Fruit fly (Drosophila melanogaster) whole organism, wandering third instar larva: ENCODE results near the gene CG6707.

Experiments used
- Abd-B ChIP-seq: fragments of >200 bp; optimal IDR thresholded peaks from 2 replicates; lab custom pipeline; 2017; ENCODE audit warnings: missing biosample characterization, missing genetic modification characterization
- CG32264 ChIP-seq: fragments of 200-800 bp; sonication (Bioruptor generic); optimal IDR thresholded peaks from 2 replicates; lab custom pipeline; 2016; ENCODE audit warnings: missing biosample characterization, missing genetic modification characterization
- CG9705 ChIP-seq: fragments of 200-800 bp; sonication (Bioruptor generic); optimal IDR thresholded peaks from 2 replicates; lab custom pipeline; 2018; ENCODE audit warnings: missing biosample characterization, mild to moderate bottlenecking, missing genetic modification characterization
- CrebA ChIP-seq: fragments of 200-800 bp; sonication (Bioruptor generic); optimal IDR thresholded peaks from 2 replicates; lab custom pipeline; 2016; ENCODE audit warnings: missing biosample characterization, mild to moderate bottlenecking, missing genetic modification characterization, borderline replicate concordance
- Dfd ChIP-seq: fragments of >200 bp; optimal IDR thresholded peaks from 2 replicates; lab custom pipeline; 2017; ENCODE audit warnings: missing biosample characterization, missing genetic modification characterization
- Dif ChIP-seq: fragments of 200-275, 200-300 bp; sonication (Bioruptor generic); optimal IDR thresholded peaks from 2 replicates; lab custom pipeline; 2018; ENCODE audit warnings: missing biosample characterization, missing genetic modification characterization; ENCODE audit not compliant: partially characterized antibody
- GATAd ChIP-seq: sonication (Bioruptor generic); optimal IDR thresholded peaks from 2 replicates; lab custom pipeline; 2016; ENCODE audit warnings: missing biosample characterization, missing genetic modification characterization
- HLH106 ChIP-seq: fragments of 200-800 bp; optimal IDR thresholded peaks from 3 replicates; lab custom pipeline; 2019; ENCODE audit warnings: missing biosample characterization, mild to moderate bottlenecking, missing genetic modification characterization, moderate library complexity
- Hnf4 ChIP-seq: fragments of 200-800 bp; sonication (Bioruptor generic); optimal IDR thresholded peaks from 2 replicates; lab custom pipeline; 2016; ENCODE audit warnings: missing biosample characterization, mild to moderate bottlenecking, missing genetic modification characterization
- Hr78 ChIP-seq: fragments of >200 bp; optimal IDR thresholded peaks from 2 replicates; lab custom pipeline; 2017; ENCODE audit warnings: missing biosample characterization, missing genetic modification characterization
- Hr83 ChIP-seq: fragments of 200-300 bp; sonication (Bioruptor generic); optimal IDR thresholded peaks from 2 replicates; lab custom pipeline; 2016; ENCODE audit warnings: missing biosample characterization, mild to moderate bottlenecking, missing genetic modification characterization, moderate library complexity; ENCODE audit not compliant: poor library complexity, severe bottlenecking
- Jra ChIP-seq: sonication (Bioruptor generic); optimal IDR thresholded peaks from 2 replicates; lab custom pipeline; 2016; ENCODE audit warnings: missing biosample characterization, missing genetic modification characterization
- Mio ChIP-seq: sonication (Bioruptor generic); optimal IDR thresholded peaks from 2 replicates; lab custom pipeline; 2016; ENCODE audit warnings: missing biosample characterization, missing genetic modification characterization
- Myc ChIP-seq: fragments of >200 bp; optimal IDR thresholded peaks from 2 replicates; lab custom pipeline; 2017
- N ChIP-seq: fragments of >200 bp; optimal IDR thresholded peaks from 2 replicates; lab custom pipeline; 2018; ENCODE audit warnings: missing biosample characterization, missing external identifiers, missing genetic modification characterization
- OdsH ChIP-seq: fragments of 200-800 bp; sonication (Bioruptor generic); optimal IDR thresholded peaks from 2 replicates; lab custom pipeline; 2016; ENCODE audit warnings: missing biosample characterization, mild to moderate bottlenecking, missing genetic modification characterization
- Rel ChIP-seq, 2 experiments: fragments of 200-800 bp; sonication (Bioruptor generic) in 1 of 2; optimal IDR thresholded peaks; 2 replicates in 1 of 2; 3 replicates in 1 of 2; lab custom pipeline; 2016 to 2019; ENCODE audit warnings: mild to moderate bottlenecking in 2 of 2, missing biosample characterization in 2 of 2, missing genetic modification characterization in 2 of 2, moderate library complexity in 1 of 2
- Sp1 ChIP-seq: fragments of 200-800 bp; sonication (Bioruptor generic); optimal IDR thresholded peaks from 3 replicates; lab custom pipeline; 2019; ENCODE audit warnings: missing biosample characterization, mild to moderate bottlenecking, missing genetic modification characterization, moderate library complexity
- Vsx2 ChIP-seq: fragments of 200-300, 225-300 bp; sonication (Bioruptor generic); optimal IDR thresholded peaks from 2 replicates; lab custom pipeline; 2018; ENCODE audit warnings: missing biosample characterization, missing genetic modification characterization; ENCODE audit not compliant: partially characterized antibody
- br ChIP-seq: fragments of 200-800 bp; sonication (Bioruptor generic); optimal IDR thresholded peaks from 2 replicates; lab custom pipeline; 2016; ENCODE audit warnings: missing biosample characterization, missing genetic modification characterization
- brk ChIP-seq: fragments of 200-800 bp; sonication (Bioruptor generic); optimal IDR thresholded peaks from 2 replicates; lab custom pipeline; 2016; ENCODE audit warnings: missing biosample characterization, mild to moderate bottlenecking, missing genetic modification characterization
- dl ChIP-seq, 2 experiments: fragments of 175-275, 200-275 bp in 1 of 2; fragments of 200-275 bp in 1 of 2; sonication (Bioruptor generic); optimal IDR thresholded peaks; lab custom pipeline; 2018; ENCODE audit warnings: mild to moderate bottlenecking in 2 of 2, missing biosample characterization in 2 of 2, missing genetic modification characterization in 2 of 2, moderate library complexity in 2 of 2; ENCODE audit not compliant: partially characterized antibody in 2 of 2, insufficient read depth in 1 of 2
- dmrt93B ChIP-seq: fragments of 200-800 bp; sonication (Bioruptor generic); optimal IDR thresholded peaks from 2 replicates; lab custom pipeline; 2018; ENCODE audit warnings: missing biosample characterization, mild to moderate bottlenecking, missing genetic modification characterization
- dsf ChIP-seq: sonication (Bioruptor generic); optimal IDR thresholded peaks from 2 replicates; lab custom pipeline; 2016; ENCODE audit warnings: missing biosample characterization, missing genetic modification characterization, borderline replicate concordance
- ey ChIP-seq: fragments of 200-800 bp; sonication (Bioruptor generic); optimal IDR thresholded peaks from 2 replicates; lab custom pipeline; 2016; ENCODE audit warnings: missing biosample characterization, missing genetic modification characterization
- foxo ChIP-seq, 2 experiments: fragments of 200-800 bp; sonication (Bioruptor generic); optimal IDR thresholded peaks; 2 replicates in 1 of 2; 3 replicates in 1 of 2; lab custom pipeline; 2016 to 2017; ENCODE audit warnings: missing biosample characterization in 2 of 2, missing genetic modification characterization in 2 of 2
- fru ChIP-seq: fragments of 200-800 bp; sonication (Bioruptor generic); optimal IDR thresholded peaks from 3 replicates; lab custom pipeline; 2016; ENCODE audit warnings: missing biosample characterization, mild to moderate bottlenecking, missing genetic modification characterization
- h ChIP-seq: fragments of 200-800 bp; sonication (Bioruptor generic); optimal IDR thresholded peaks from 3 replicates; lab custom pipeline; 2016; ENCODE audit warnings: missing biosample characterization, mild to moderate bottlenecking, missing genetic modification characterization
- jim ChIP-seq: fragments of 175-275, 200-325 bp; sonication (Bioruptor generic); optimal IDR thresholded peaks from 2 replicates; lab custom pipeline; 2016; ENCODE audit warnings: missing biosample characterization, mild to moderate bottlenecking, missing genetic modification characterization
- lola ChIP-seq: fragments of >200 bp; optimal IDR thresholded peaks from 2 replicates; lab custom pipeline; 2017; ENCODE audit warnings: missing biosample characterization, missing genetic modification characterization
- pan ChIP-seq: fragments of >200 bp; optimal IDR thresholded peaks from 2 replicates; lab custom pipeline; 2017
- psq ChIP-seq: fragments of 200-800 bp; sonication (Bioruptor generic); optimal IDR thresholded peaks from 3 replicates; lab custom pipeline; 2017; ENCODE audit warnings: missing biosample characterization, mild to moderate bottlenecking, missing genetic modification characterization, moderate library complexity
- rgr ChIP-seq: fragments of 200-800 bp; sonication (Bioruptor generic); optimal IDR thresholded peaks from 3 replicates; lab custom pipeline; 2016; ENCODE audit warnings: missing biosample characterization, mild to moderate bottlenecking, missing genetic modification characterization
- sage ChIP-seq: fragments of 200-800 bp; sonication (Bioruptor generic); optimal IDR thresholded peaks from 2 replicates; lab custom pipeline; 2016; ENCODE audit warnings: missing biosample characterization, mild to moderate bottlenecking, missing genetic modification characterization
- sv ChIP-seq: fragments of 200-800 bp; sonication (Bioruptor generic); optimal IDR thresholded peaks from 3 replicates; lab custom pipeline; 2016; ENCODE audit warnings: missing biosample characterization, missing genetic modification characterization
- tai ChIP-seq: sonication (Bioruptor generic); optimal IDR thresholded peaks from 2 replicates; lab custom pipeline; 2016; ENCODE audit warnings: missing biosample characterization, missing genetic modification characterization
- usp ChIP-seq: fragments of >200 bp; optimal IDR thresholded peaks from 2 replicates; lab custom pipeline; 2017; ENCODE audit warnings: missing biosample characterization, missing genetic modification characterization
- woc ChIP-seq: sonication (Bioruptor generic); optimal IDR thresholded peaks from 2 replicates; lab custom pipeline; 2016; ENCODE audit warnings: missing biosample characterization, mild to moderate bottlenecking, missing genetic modification characterization

The CG6707 gene

dm6 chr3L:9888630-9889130 lies 9.7 kb downstream of the CG6707 start, which contains the start of the genes Taf2 and CalpB:
Taf2 (minus strand) TSS chr3L:9888683.
CalpB (plus strand) TSS chr3L:9888762.
- TF ChIP-seq GATAd (GFP tag; lab: Kevin White, UChicago) = peak; percentile 34
- peak; percentile 89 for TF ChIP-seq Sp1 (GFP tag; lab: Kevin White, UChicago)
- TF ChIP-seq Rel (GFP tag; optimal IDR thresholded peaks at IDR 0.05; lab: Kevin White, UChicago) = no peak
- TF ChIP-seq Rel (tag; optimal IDR thresholded peaks at IDR 0.05; lab: Kevin White, UChicago) = peak; percentile 44
- no peak for TF ChIP-seq pan (lab: Kevin White, UChicago)
- no peak for TF ChIP-seq Vsx2 (GFP tag; lab: Kevin White, UChicago)
- no peak for TF ChIP-seq dsf (GFP tag; lab: Kevin White, UChicago)
- peak; percentile 80 for TF ChIP-seq OdsH (GFP tag; lab: Kevin White, UChicago)
- TF ChIP-seq dmrt93B (GFP tag; lab: Kevin White, UChicago) = peak; percentile 77
- no peak for TF ChIP-seq Abd-B (GFP tag; lab: Kevin White, UChicago)
- TF ChIP-seq HLH106 (tag; lab: Kevin White, UChicago) = peak; percentile 92
- no peak for TF ChIP-seq Dif (GFP tag; lab: Kevin White, UChicago)
- TF ChIP-seq rgr = peak; percentile 78
- peak; percentile 68 for TF ChIP-seq h (GFP tag; lab: Kevin White, UChicago)
- no peak for TF ChIP-seq N (GFP tag; lab: Kevin White, UChicago)
- no peak for TF ChIP-seq Hr78 (GFP tag; lab: Kevin White, UChicago)
- TF ChIP-seq Mio (GFP tag; lab: Kevin White, UChicago) = no peak
- no peak for TF ChIP-seq Dfd (GFP tag; lab: Kevin White, UChicago)
- peak; percentile 77 for TF ChIP-seq psq (GFP tag; lab: Kevin White, UChicago)
- no peak for TF ChIP-seq jim
- TF ChIP-seq Myc = no peak
- TF ChIP-seq Jra (GFP tag; lab: Kevin White, UChicago) = no peak
- peak; percentile 49 for TF ChIP-seq woc (GFP tag; lab: Kevin White, UChicago)
- TF ChIP-seq fru (GFP tag; lab: Kevin White, UChicago) = peak; percentile 51
- peak; percentile 46 for TF ChIP-seq ey (GFP tag; lab: Kevin White, UChicago)
- TF ChIP-seq CrebA (GFP tag; lab: Kevin White, UChicago) = no peak
- TF ChIP-seq Hr83 (GFP tag; lab: Kevin White, UChicago) = peak; percentile 29
- TF ChIP-seq lola (GFP tag; lab: Kevin White, UChicago) = no peak
- no peak for TF ChIP-seq usp (GFP tag; lab: Kevin White, UChicago)
- TF ChIP-seq CG9705 (GFP tag; lab: Kevin White, UChicago) = peak; percentile 57
- TF ChIP-seq Hnf4 (GFP tag; lab: Kevin White, UChicago) = no peak
- TF ChIP-seq sv (GFP tag; lab: Kevin White, UChicago) = peak; percentile 52
- no peak for TF ChIP-seq br (GFP tag; lab: Kevin White, UChicago)
- no peak for TF ChIP-seq sage
- no peak for TF ChIP-seq dl (GFP tag; optimal IDR thresholded peaks at IDR 0.05; lab: Kevin White, UChicago; ENCODE audit: insufficient read depth in 1 of 2, partially characterized antibody in 2 of 2)
- TF ChIP-seq tai (GFP tag; lab: Kevin White, UChicago) = no peak
- peak in 1 of 2 experiments; percentile 76 for TF ChIP-seq foxo (GFP tag; optimal IDR thresholded peaks at IDR 0.05; lab: Kevin White, UChicago)
- no peak for TF ChIP-seq CG32264 (GFP tag; lab: Kevin White, UChicago)
- no peak for TF ChIP-seq brk (GFP tag; lab: Kevin White, UChicago)

- TF ChIP-seq tai (GFP tag; lab: Kevin White, UChicago) (no peak), Hr78 (GFP tag; lab: Kevin White, UChicago) (no peak), CG9705 (GFP tag; lab: Kevin White, UChicago) (no peak), CrebA (GFP tag; lab: Kevin White, UChicago) (no peak), sv (GFP tag; lab: Kevin White, UChicago) (no peak), fru (GFP tag; lab: Kevin White, UChicago) (no peak), HLH106 (tag; lab: Kevin White, UChicago) (no peak), dl (GFP tag; optimal IDR thresholded peaks at IDR 0.05; lab: Kevin White, UChicago; ENCODE audit: insufficient read depth in 1 of 2, partially characterized antibody in 2 of 2) (no peak), Jra (GFP tag; lab: Kevin White, UChicago) (no peak), OdsH (GFP tag; lab: Kevin White, UChicago) (no peak), Dif (GFP tag; lab: Kevin White, UChicago) (no peak), ey (GFP tag; lab: Kevin White, UChicago) (no peak), Hr83 (GFP tag; lab: Kevin White, UChicago) (no peak), Mio (GFP tag; lab: Kevin White, UChicago) (no peak)
These were observed 19.7 kb downstream of the CG6707 start, which contains the start of gene CG34382 for dm6 chr3L:9878685-9879084. CG34382 (plus strand) TSS chr3L:9878985.
